Worm (Caenorhabditis elegans) whole organism, young adult: ENCODE results near the gene amt-2.

ENCODE experiments used
- attf-5 ChIP-seq: fragments of 200-800 bp; sonication (Bioruptor generic); optimal IDR thresholded peaks from 2 replicates; lab custom pipeline; 2018; ENCODE audit warnings: mild to moderate bottlenecking, missing genetic modification characterization, missing compliant biosample characterization
- snpc-3.4 ChIP-seq: sonication (generic microtip); optimal IDR thresholded peaks from 2 replicates; lab custom pipeline; 2017; ENCODE audit warnings: missing genetic modification characterization, mild to moderate bottlenecking, missing compliant biosample characterization, antibody characterized with exemption, moderate library complexity, missing genotype, missing genetic modification reagents
- snpc-4 ChIP-seq, 5 experiments: fragments of 150-350 bp in 1 of 5; sonication (generic microtip) in 4 of 5; optimal IDR thresholded peaks; 2 replicates each; lab custom pipeline; 2014 to 2018; ENCODE audit warnings: missing genetic modification characterization in 5 of 5, missing biosample characterization in 3 of 5, antibody characterized with exemption in 2 of 5, mild to moderate bottlenecking in 2 of 5, missing compliant biosample characterization in 2 of 5, missing genotype in 2 of 5, moderate library complexity in 2 of 5, missing genetic modification reagents in 1 of 5

DNA sequence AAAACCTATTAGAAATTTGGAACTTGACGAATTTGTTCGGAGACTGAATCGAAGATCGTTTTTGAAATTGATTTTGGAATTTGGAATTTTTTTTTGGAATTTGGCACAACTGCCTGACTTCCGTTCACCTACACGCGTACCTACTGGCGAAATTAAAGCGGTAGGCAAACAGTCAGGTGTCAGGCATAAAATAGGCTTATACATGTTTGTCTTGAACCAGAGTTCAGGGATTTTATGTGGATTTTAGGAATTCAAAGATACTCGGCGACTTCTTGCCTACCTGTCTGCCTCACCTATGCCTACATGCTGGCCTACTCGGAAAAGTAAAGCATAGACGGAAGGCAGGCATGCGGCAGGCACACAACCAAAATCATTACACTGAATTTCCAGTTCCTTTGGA, 36.2 kb downstream of the amt-2 start:
- TF ChIP-seq attf-5 (GFP tag; lab: Kevin White, UChicago) (no peak), snpc-3.4 (tag; lab: Kevin White, UChicago) (no peak), snpc-4 (GFP tag; optimal IDR thresholded peaks at IDR 0.05; lab: Kevin White, UChicago) (no peak), snpc-4 (tag; optimal IDR thresholded peaks at IDR 0.05; lab: Kevin White, UChicago) (no peak)
